Worm (Caenorhabditis elegans) whole organism, L3 larva: ENCODE measurements around the gene unc-3.

Experiments
- unc-62 ChIP-seq: fragments of 150-350 bp; sonication (generic microtip); optimal IDR thresholded peaks from 4 replicates; lab custom pipeline; 2014; ENCODE audit warnings: missing biosample characterization, missing genetic modification reagents, missing genetic modification characterization
- ztf-4 ChIP-seq: fragments of 150-350 bp; optimal IDR thresholded peaks from 2 replicates; lab custom pipeline; 2014; ENCODE audit warnings: missing biosample characterization, missing genetic modification characterization

DNA sequence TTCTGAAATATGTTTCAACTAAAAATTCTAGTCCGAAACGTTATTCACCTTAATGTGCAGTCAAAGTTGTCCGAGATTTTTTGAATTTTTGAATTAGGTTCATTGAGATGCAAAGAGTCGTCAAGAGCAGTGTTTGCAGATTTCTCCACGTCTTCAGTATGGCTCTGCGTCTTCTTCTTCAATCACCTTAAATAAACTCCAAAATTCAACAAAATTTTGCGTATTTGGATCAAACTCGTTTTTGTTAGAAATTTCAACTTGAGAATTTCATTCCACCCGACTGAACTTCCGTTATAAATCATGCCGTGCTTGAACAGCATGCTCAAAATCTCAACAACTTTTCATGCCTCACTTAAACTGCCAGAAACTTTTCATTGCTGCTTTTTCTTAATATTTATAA lies 38.7 kb downstream of the unc-3 start, which contains the start of gene T04C10.3:
- TF ChIP-seq unc-62 (no peak), ztf-4 (no peak)
